Worm (Caenorhabditis elegans) whole organism, L3 larva: ENCODE measurements around the gene mrps-16.

Experiments used
- fos-1 ChIP-seq: fragments of 150-350 bp; optimal IDR thresholded peaks from 2 replicates; lab custom pipeline; 2014; ENCODE audit warnings: missing biosample characterization, missing genetic modification characterization
- lin-15B ChIP-seq: fragments of 150-350 bp; optimal IDR thresholded peaks from 2 replicates; lab custom pipeline; 2014; ENCODE audit warnings: missing biosample characterization, missing genetic modification characterization
- nhr-77 ChIP-seq: fragments of 150-350 bp; optimal IDR thresholded peaks from 2 replicates; lab custom pipeline; 2014; ENCODE audit warnings: missing biosample characterization, missing genetic modification characterization

ce11 chrII:5425633-5426032, 48.5 kb upstream of the mrps-16 start, which contains the start of gene F07F6.8:
- TF ChIP-seq fos-1 (tag; lab: Kevin White, UChicago) (no peak), nhr-77 (no peak), lin-15B (tag; lab: Kevin White, UChicago) (no peak)
